Worm (Caenorhabditis elegans) whole organism, late embryonic: ENCODE results near the gene lat-1.
A peak's percentile ranks its signal among the peaks of the same experiment; 100 is the strongest.

ENCODE experiments used
- K02D7.2 ChIP-seq: sonication (generic microtip); optimal IDR thresholded peaks from 2 replicates; lab custom pipeline; 2017; ENCODE audit warnings: mild to moderate bottlenecking, missing genetic modification characterization, missing compliant biosample characterization
- T23F11.4 ChIP-seq: fragments of 200-800 bp; sonication (Bioruptor generic); optimal IDR thresholded peaks from 2 replicates; lab custom pipeline; 2018; ENCODE audit warnings: mild to moderate bottlenecking, missing genetic modification characterization, missing compliant biosample characterization
- Y22D7AL.16 ChIP-seq: sonication (generic microtip); optimal IDR thresholded peaks from 2 replicates; lab custom pipeline; 2016; ENCODE audit warnings: missing genetic modification characterization, missing compliant biosample characterization
- ama-1 ChIP-seq: fragments of 150-350 bp; optimal IDR thresholded peaks from 2 replicates; lab custom pipeline; 2014
- ceh-2 ChIP-seq: sonication (generic microtip); optimal IDR thresholded peaks from 2 replicates; lab custom pipeline; 2016; ENCODE audit warnings: missing genotype, missing genetic modification characterization, missing compliant biosample characterization
- ceh-24 ChIP-seq: sonication (generic microtip); optimal IDR thresholded peaks from 2 replicates; lab custom pipeline; 2016; ENCODE audit warnings: mild to moderate bottlenecking, missing genetic modification characterization, missing compliant biosample characterization
- ceh-30 ChIP-seq: fragments of 150-350 bp; optimal IDR thresholded peaks from 2 replicates; lab custom pipeline; 2014; ENCODE audit warnings: missing biosample characterization, missing genetic modification characterization
- ceh-31 ChIP-seq: sonication (generic microtip); optimal IDR thresholded peaks from 2 replicates; lab custom pipeline; 2016; ENCODE audit warnings: missing genetic modification characterization, missing compliant biosample characterization
- ceh-45 ChIP-seq: fragments of 200-800 bp; sonication (Bioruptor generic); IDR thresholded peaks from 2 replicates; pipeline ENCODE4 v1.3.6; 2022; ENCODE audit warnings: missing genetic modification reagents, missing genetic modification characterization, missing compliant biosample characterization
- che-1 ChIP-seq: sonication (generic microtip); optimal IDR thresholded peaks from 2 replicates; lab custom pipeline; 2016; ENCODE audit warnings: mild to moderate bottlenecking, missing genetic modification characterization, missing compliant biosample characterization
- dmd-4 ChIP-seq: sonication (generic microtip); optimal IDR thresholded peaks from 2 replicates; lab custom pipeline; 2016; ENCODE audit warnings: borderline replicate concordance, missing genetic modification characterization, missing compliant biosample characterization
- elt-2 ChIP-seq: sonication (generic microtip); optimal IDR thresholded peaks from 2 replicates; lab custom pipeline; 2016; ENCODE audit warnings: missing genetic modification reagents, missing genetic modification characterization, missing compliant biosample characterization
- elt-4 ChIP-seq: sonication (generic microtip); optimal IDR thresholded peaks from 2 replicates; lab custom pipeline; 2016; ENCODE audit warnings: missing genetic modification characterization, missing compliant biosample characterization
- fkh-10 ChIP-seq: fragments of 150-350 bp; optimal IDR thresholded peaks from 2 replicates; lab custom pipeline; 2014; ENCODE audit warnings: missing biosample characterization, missing genetic modification reagents, missing genetic modification characterization
- fkh-6 ChIP-seq: sonication (generic microtip); optimal IDR thresholded peaks from 2 replicates; lab custom pipeline; 2016; ENCODE audit warnings: missing genetic modification characterization, missing compliant biosample characterization
- hlh-15 ChIP-seq: sonication (generic microtip); optimal IDR thresholded peaks from 2 replicates; lab custom pipeline; 2016; ENCODE audit warnings: missing genetic modification characterization, missing compliant biosample characterization
- hlh-6 ChIP-seq: sonication (generic microtip); optimal IDR thresholded peaks from 2 replicates; lab custom pipeline; 2016; ENCODE audit warnings: missing genotype, missing genetic modification characterization, missing compliant biosample characterization
- lin-11 ChIP-seq: fragments of 200-800 bp; sonication (Bioruptor generic); optimal IDR thresholded peaks from 2 replicates; lab custom pipeline; 2018; ENCODE audit warnings: mild to moderate bottlenecking, missing genetic modification characterization, missing compliant biosample characterization
- mec-3 ChIP-seq: sonication (generic microtip); optimal IDR thresholded peaks from 2 replicates; lab custom pipeline; 2016; ENCODE audit warnings: borderline replicate concordance, missing genetic modification characterization, missing compliant biosample characterization
- nfya-1 ChIP-seq: sonication (generic microtip); optimal IDR thresholded peaks from 2 replicates; lab custom pipeline; 2017; ENCODE audit warnings: missing genetic modification characterization, mild to moderate bottlenecking, missing compliant biosample characterization, antibody characterized with exemption, moderate library complexity
- nhr-232 ChIP-seq: sonication (generic microtip); optimal IDR thresholded peaks from 2 replicates; lab custom pipeline; 2016; ENCODE audit warnings: missing genetic modification characterization, missing compliant biosample characterization
- pha-2 ChIP-seq: sonication (generic microtip); optimal IDR thresholded peaks from 2 replicates; lab custom pipeline; 2017; ENCODE audit warnings: mild to moderate bottlenecking, missing genetic modification characterization, missing compliant biosample characterization
- pha-4 ChIP-seq: fragments of 150-350 bp; optimal IDR thresholded peaks from 2 replicates; lab custom pipeline; 2018; ENCODE audit warnings: missing biosample characterization, missing genetic modification reagents, missing genetic modification characterization
- ref-2 ChIP-seq: sonication (generic microtip); optimal IDR thresholded peaks from 2 replicates; lab custom pipeline; 2016; ENCODE audit warnings: missing genetic modification characterization, missing compliant biosample characterization
- rnt-1 ChIP-seq: sonication (generic microtip); optimal IDR thresholded peaks from 2 replicates; lab custom pipeline; 2016; ENCODE audit warnings: missing genetic modification characterization, missing compliant biosample characterization
- sdc-2 ChIP-seq: sonication (generic microtip); optimal IDR thresholded peaks from 2 replicates; lab custom pipeline; 2016; ENCODE audit warnings: missing genotype, missing genetic modification characterization, missing compliant biosample characterization
- sox-2 ChIP-seq: fragments of 200-800 bp; sonication (Bioruptor generic); IDR thresholded peaks from 2 replicates; pipeline ENCODE4 v1.3.6; 2022; ENCODE audit warnings: missing genetic modification reagents, missing genetic modification characterization, missing compliant biosample characterization
- unc-3 ChIP-seq, 2 experiments: fragments of 200-800 bp in 1 of 2; sonication (Bioruptor generic) in 1 of 2; sonication (generic microtip) in 1 of 2; conservative IDR thresholded peaks in 1 of 2; optimal IDR thresholded peaks in 1 of 2; 2 replicates each; pipeline versions ENCODE4 v1.3.6 to Lab custom; 2016 to 2022; ENCODE audit warnings: missing compliant biosample characterization in 2 of 2, missing genetic modification characterization in 2 of 2, missing genetic modification reagents in 1 of 2
- zip-5 ChIP-seq: sonication (generic microtip); optimal IDR thresholded peaks from 2 replicates; lab custom pipeline; 2016; ENCODE audit warnings: missing genetic modification characterization, missing compliant biosample characterization

Gene lat-1

ce11 chrII:8866844-8867243, 29.8 kb upstream of the lat-1 start:
- peak; percentile 4 for TF ChIP-seq elt-2
- no peak for TF ChIP-seq ceh-45 (GFP tag; lab: Robert Waterston, UW)

ce11 chrII:8873842-8874241, 22.8 kb upstream of the lat-1 start, which contains the start of gene T07D4.2:
T07D4.2 (minus strand) TSS chrII:8873942.
- TF ChIP-seq sox-2 (GFP tag; lab: Robert Waterston, UW) (no peak), T23F11.4 (GFP tag; lab: Kevin White, UChicago) (no peak), K02D7.2 (tag; lab: Kevin White, UChicago) (no peak), ref-2 (tag; lab: Kevin White, UChicago) (no peak), mec-3 (tag; lab: Kevin White, UChicago) (no peak), pha-4 (tag; lab: Kevin White, UChicago) (no peak), lin-11 (tag; lab: Kevin White, UChicago) (no peak), fkh-10 (GFP tag; lab: Kevin White, UChicago) (no peak)

- TF ChIP-seq nhr-232 (tag; lab: Kevin White, UChicago): no peak
- no peak for TF ChIP-seq lin-11 (tag; lab: Kevin White, UChicago)
- TF ChIP-seq fkh-6 (tag; lab: Kevin White, UChicago): no peak
- no peak for TF ChIP-seq zip-5 (tag; lab: Kevin White, UChicago)
- no peak for TF ChIP-seq dmd-4 (tag; lab: Kevin White, UChicago)
- no peak for TF ChIP-seq ceh-2
- TF ChIP-seq K02D7.2 (tag; lab: Kevin White, UChicago): no peak
- no peak for TF ChIP-seq elt-4
- no peak for TF ChIP-seq ceh-31 (tag; lab: Kevin White, UChicago)
- no peak for TF ChIP-seq sox-2 (GFP tag; lab: Robert Waterston, UW)
- TF ChIP-seq rnt-1 (tag; lab: Kevin White, UChicago): no peak
- no peak for TF ChIP-seq mec-3 (tag; lab: Kevin White, UChicago)
- no peak for TF ChIP-seq ref-2 (tag; lab: Kevin White, UChicago)
- no peak for TF ChIP-seq Y22D7AL.16
- TF ChIP-seq sdc-2 (tag; lab: Kevin White, UChicago): no peak
Observed at ce11 chrII:8877032-8877985, 19.3 kb upstream of the lat-1 start.

ce11 chrII:8878528-8878927, 18.1 kb upstream of the lat-1 start:
- TF ChIP-seq dmd-4 (tag; lab: Kevin White, UChicago): no peak
- no peak for TF ChIP-seq pha-2 (tag; lab: Kevin White, UChicago)
- TF ChIP-seq ama-1 (lab: Kevin White, UChicago): no peak
- TF ChIP-seq rnt-1 (tag; lab: Kevin White, UChicago): no peak
- TF ChIP-seq ceh-30 (tag; lab: Kevin White, UChicago): no peak
- no peak for TF ChIP-seq hlh-6 (tag; lab: Kevin White, UChicago)

- TF ChIP-seq ceh-24: no peak
- TF ChIP-seq che-1: no peak
- no peak for TF ChIP-seq nfya-1 (tag; lab: Kevin White, UChicago)
- TF ChIP-seq hlh-15 (tag; lab: Kevin White, UChicago): no peak
- TF ChIP-seq unc-3 (GFP tag; conservative IDR thresholded peaks at IDR 0.05; lab: Robert Waterston, UW): no peak
- TF ChIP-seq unc-3 (tag; optimal IDR thresholded peaks at IDR 0.05; lab: Kevin White, UChicago): no peak
Observed at ce11 chrII:8883559-8883958, 13.1 kb upstream of the lat-1 start, which contains the start of gene rha-1. rha-1 (minus strand) TSS chrII:8883659.
